Worm (Caenorhabditis elegans): ENCODE measurements around the gene F38C2.4.

DNA sequence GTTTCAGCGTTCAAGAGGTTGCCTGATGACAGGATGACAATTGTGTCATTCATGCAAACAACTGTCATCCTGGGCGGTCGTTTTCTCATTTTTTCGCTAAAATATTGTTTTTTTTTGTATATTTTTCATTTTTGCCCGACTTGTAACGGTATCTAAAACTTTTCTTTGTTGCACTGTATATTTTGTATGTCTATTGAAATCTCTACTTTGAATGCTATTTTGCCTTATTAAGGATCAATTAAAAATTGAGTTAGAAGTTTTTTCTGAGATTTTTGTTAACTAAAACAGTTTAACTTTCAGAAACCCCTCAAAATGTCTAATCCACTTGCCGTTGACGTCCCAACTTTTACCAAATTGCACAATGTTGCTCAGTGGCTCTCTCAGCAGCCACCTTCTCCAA is 6.8 kb downstream of the F38C2.4 start, which contains the start of gene ccch-2:
- TF ChIP-seq nhr-28 (tag; optimal IDR thresholded peaks at IDR 0.05) (no peak), snpc-4 (tag; optimal IDR thresholded peaks at IDR 0.05) (no peak), lin-13 (tag; optimal IDR thresholded peaks at IDR 0.05) (no peak), tbx-8 (GFP tag; optimal IDR thresholded peaks at IDR 0.05) (no peak), flh-1 (GFP tag; optimal IDR thresholded peaks at IDR 0.05) (no peak), nhr-76 (tag; optimal IDR thresholded peaks at IDR 0.05) (no peak), elt-1 (tag; optimal IDR thresholded peaks at IDR 0.05; ENCODE audit: borderline replicate concordance, insufficient read depth) (no peak), zip-8 (tag; optimal IDR thresholded peaks at IDR 0.05) (no peak), unc-62 (GFP tag; optimal IDR thresholded peaks at IDR 0.05) (no peak)

Measured in whole organism, mixed stage, embryonic.